Worm (Caenorhabditis elegans) whole organism, L1 larva: ENCODE data around the gene srt-35.
A peak's percentile ranks its signal among the peaks of the same experiment; 100 is the strongest.

Source experiments
- C34B4.2 ChIP-seq: sonication (generic microtip); optimal IDR thresholded peaks from 2 replicates; lab custom pipeline; 2017; ENCODE audit warnings: mild to moderate bottlenecking, missing genetic modification characterization, missing compliant biosample characterization
- blmp-1 ChIP-seq: fragments of 150-350 bp; optimal IDR thresholded peaks from 2 replicates; lab custom pipeline; 2014; ENCODE audit warnings: missing biosample characterization, missing genetic modification characterization
- ceh-63 ChIP-seq: fragments of 200-800 bp; sonication (Bioruptor generic); optimal IDR thresholded peaks from 2 replicates; lab custom pipeline; 2018; ENCODE audit warnings: mild to moderate bottlenecking, missing genetic modification characterization, missing compliant biosample characterization
- ceh-88 ChIP-seq: fragments of 200-800 bp; sonication (Bioruptor generic); IDR thresholded peaks from 2 replicates; pipeline ENCODE4 v1.3.6; 2022; ENCODE audit warnings: missing genetic modification characterization, missing compliant biosample characterization
- ceh-90 ChIP-seq: sonication (generic microtip); optimal IDR thresholded peaks from 2 replicates; lab custom pipeline; 2016; ENCODE audit warnings: missing genetic modification characterization, missing compliant biosample characterization
- dsc-1 ChIP-seq: sonication (generic microtip); optimal IDR thresholded peaks from 2 replicates; lab custom pipeline; 2016; ENCODE audit warnings: mild to moderate bottlenecking, missing genetic modification characterization, missing compliant biosample characterization
- efl-1 ChIP-seq, 4 experiments: fragments of 150-350 bp; optimal IDR thresholded peaks in 3 of 4; peaks in 1 of 4; 1 replicate in 1 of 4; 2 replicates in 3 of 4; lab custom pipeline; 2014; ENCODE audit warnings: missing biosample characterization in 2 of 4, missing genetic modification characterization in 2 of 4, missing genetic modification reagents in 2 of 4
- efl-3 ChIP-seq: fragments of 200-800 bp; sonication (Bioruptor generic); optimal IDR thresholded peaks from 2 replicates; lab custom pipeline; 2018; ENCODE audit warnings: mild to moderate bottlenecking, missing genetic modification characterization, missing compliant biosample characterization
- egl-13 ChIP-seq: sonication (generic microtip); optimal IDR thresholded peaks from 2 replicates; lab custom pipeline; 2016; ENCODE audit warnings: missing genotype, missing genetic modification reagents, missing genetic modification characterization, missing compliant biosample characterization
- egl-27 ChIP-seq, 2 experiments: fragments of 150-350 bp in 1 of 2; sonication (generic microtip); optimal IDR thresholded peaks; 3 replicates each; lab custom pipeline; 2017 to 2018; ENCODE audit warnings: missing biosample characterization in 2 of 2, missing genetic modification characterization in 2 of 2, missing genetic modification reagents in 2 of 2
- ets-5 ChIP-seq: fragments of 200-800 bp; sonication (Bioruptor generic); IDR thresholded peaks from 2 replicates; pipeline ENCODE4 v1.3.6; 2022; ENCODE audit warnings: missing genetic modification characterization, missing compliant biosample characterization
- fkh-10 ChIP-seq: sonication (generic microtip); optimal IDR thresholded peaks from 2 replicates; lab custom pipeline; 2017; ENCODE audit warnings: missing biosample characterization, missing genetic modification reagents, missing genetic modification characterization
- fkh-4 ChIP-seq: sonication (generic microtip); optimal IDR thresholded peaks from 2 replicates; lab custom pipeline; 2016; ENCODE audit warnings: missing compliant biosample characterization, missing genetic modification characterization, borderline replicate concordance
- fkh-8 ChIP-seq: sonication (generic microtip); optimal IDR thresholded peaks from 2 replicates; lab custom pipeline; 2016; ENCODE audit warnings: mild to moderate bottlenecking, missing genetic modification characterization, missing compliant biosample characterization
- hlh-4 ChIP-seq: sonication (generic microtip); optimal IDR thresholded peaks from 2 replicates; lab custom pipeline; 2016; ENCODE audit warnings: mild to moderate bottlenecking, missing genetic modification characterization, missing compliant biosample characterization
- isw-1 ChIP-seq: fragments of 200-800 bp; sonication (Bioruptor generic); IDR thresholded peaks from 2 replicates; pipeline ENCODE4 v1.3.6; 2022; ENCODE audit warnings: missing genetic modification characterization, missing compliant biosample characterization
- lin-13 ChIP-seq: fragments of 150-350 bp; optimal IDR thresholded peaks from 2 replicates; lab custom pipeline; 2014; ENCODE audit warnings: missing biosample characterization, missing genetic modification reagents, missing genetic modification characterization
- lin-39 ChIP-seq: fragments of 150-350 bp; optimal IDR thresholded peaks from 2 replicates; lab custom pipeline; 2014; ENCODE audit warnings: missing biosample characterization, missing genetic modification reagents, missing genetic modification characterization
- lir-3 ChIP-seq: sonication (generic microtip); optimal IDR thresholded peaks from 2 replicates; lab custom pipeline; 2016; ENCODE audit warnings: mild to moderate bottlenecking, missing genetic modification characterization, moderate library complexity, missing compliant biosample characterization; ENCODE audit not compliant: poor library complexity
- mab-9 ChIP-seq: fragments of 200-800 bp; sonication (Bioruptor generic); IDR thresholded peaks from 2 replicates; pipeline ENCODE4 v1.3.6; 2022; ENCODE audit warnings: missing genetic modification reagents, missing genetic modification characterization, missing compliant biosample characterization
- nhr-12 ChIP-seq: sonication (generic microtip); optimal IDR thresholded peaks from 2 replicates; lab custom pipeline; 2017; ENCODE audit warnings: missing biosample characterization, missing genetic modification characterization
- nhr-28 ChIP-seq: fragments of 150-350 bp; optimal IDR thresholded peaks from 2 replicates; lab custom pipeline; 2014; ENCODE audit warnings: missing biosample characterization, missing genetic modification characterization
- nhr-71 ChIP-seq: sonication (generic microtip); optimal IDR thresholded peaks from 2 replicates; lab custom pipeline; 2016; ENCODE audit warnings: mild to moderate bottlenecking, missing genetic modification characterization, moderate library complexity, missing compliant biosample characterization
- nhr-77 ChIP-seq: fragments of 150-350 bp; optimal IDR thresholded peaks from 2 replicates; lab custom pipeline; 2014; ENCODE audit warnings: missing biosample characterization, missing genetic modification characterization
- pag-3 ChIP-seq: sonication (generic microtip); optimal IDR thresholded peaks from 2 replicates; lab custom pipeline; 2017; ENCODE audit warnings: missing genetic modification characterization, mild to moderate bottlenecking, missing compliant biosample characterization, antibody characterized with exemption, borderline replicate concordance; ENCODE audit not compliant: insufficient read depth
- pax-3 ChIP-seq: fragments of 200-800 bp; sonication (Bioruptor generic); optimal IDR thresholded peaks from 2 replicates; lab custom pipeline; 2018; ENCODE audit warnings: mild to moderate bottlenecking, missing genetic modification characterization, moderate library complexity, missing compliant biosample characterization
- sptf-1 ChIP-seq: fragments of 150-350 bp; optimal IDR thresholded peaks from 2 replicates; lab custom pipeline; 2014; ENCODE audit warnings: missing biosample characterization, missing genetic modification characterization
- sup-37 ChIP-seq: fragments of 200-800 bp; sonication (Bioruptor generic); optimal IDR thresholded peaks from 2 replicates; lab custom pipeline; 2018; ENCODE audit warnings: mild to moderate bottlenecking, missing genetic modification characterization, missing compliant biosample characterization
- tlp-1 ChIP-seq: fragments of 150-350 bp; optimal IDR thresholded peaks from 2 replicates; lab custom pipeline; 2014; ENCODE audit warnings: missing biosample characterization, missing genetic modification characterization
- unc-130 ChIP-seq: fragments of 150-350 bp; optimal IDR thresholded peaks from 2 replicates; lab custom pipeline; 2017; ENCODE audit warnings: missing biosample characterization, missing genetic modification characterization, inconsistent platforms
- unc-30 ChIP-seq: sonication (generic microtip); optimal IDR thresholded peaks from 2 replicates; lab custom pipeline; 2017; ENCODE audit warnings: missing biosample characterization, missing genetic modification characterization
- unc-62 ChIP-seq: fragments of 150-350 bp; optimal IDR thresholded peaks from 2 replicates; lab custom pipeline; 2014; ENCODE audit warnings: missing biosample characterization, missing genetic modification reagents, missing genetic modification characterization
- unc-98 ChIP-seq: fragments of 200-800 bp; sonication (Bioruptor generic); IDR thresholded peaks from 2 replicates; pipeline ENCODE4 v1.3.6; 2022; ENCODE audit warnings: missing genetic modification characterization, missing compliant biosample characterization
- zag-1 ChIP-seq: fragments of 150-350 bp; optimal IDR thresholded peaks from 2 replicates; lab custom pipeline; 2014; ENCODE audit warnings: missing biosample characterization, missing genetic modification characterization
- ztf-4 ChIP-seq: fragments of 150-350 bp; optimal IDR thresholded peaks from 2 replicates; lab custom pipeline; 2014; ENCODE audit warnings: missing biosample characterization, missing genetic modification characterization

Gene srt-35

DNA sequence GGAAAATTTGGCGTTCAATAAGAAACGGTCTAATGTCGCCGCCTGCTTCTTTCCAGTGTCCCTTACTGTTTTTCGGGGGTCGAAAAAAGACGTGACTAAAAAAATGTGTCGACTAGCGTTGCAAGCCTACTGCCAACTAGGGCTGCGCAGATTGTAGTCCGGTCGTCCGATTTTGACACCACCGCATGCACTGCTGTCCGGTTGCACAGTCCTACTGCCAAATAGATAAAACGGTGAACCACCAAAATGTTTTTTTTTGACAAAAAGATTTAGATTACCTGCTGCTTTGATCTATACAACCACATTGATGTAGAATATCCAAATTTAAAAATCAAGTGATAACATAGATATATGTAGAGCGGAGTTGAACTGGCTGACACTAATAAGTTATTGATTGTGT lies 16.1 kb downstream of the srt-35 start:
- TF ChIP-seq efl-1 (optimal IDR thresholded peaks at IDR 0.05; lab: Kevin White, UChicago) (no peak), efl-1 (GFP tag; optimal IDR thresholded peaks at IDR 0.05 in 1 of 2; lab: Kevin White, UChicago) (peak in 1 of 2 experiments; percentile 13), nhr-71 (tag; lab: Kevin White, UChicago) (no peak)

DNA sequence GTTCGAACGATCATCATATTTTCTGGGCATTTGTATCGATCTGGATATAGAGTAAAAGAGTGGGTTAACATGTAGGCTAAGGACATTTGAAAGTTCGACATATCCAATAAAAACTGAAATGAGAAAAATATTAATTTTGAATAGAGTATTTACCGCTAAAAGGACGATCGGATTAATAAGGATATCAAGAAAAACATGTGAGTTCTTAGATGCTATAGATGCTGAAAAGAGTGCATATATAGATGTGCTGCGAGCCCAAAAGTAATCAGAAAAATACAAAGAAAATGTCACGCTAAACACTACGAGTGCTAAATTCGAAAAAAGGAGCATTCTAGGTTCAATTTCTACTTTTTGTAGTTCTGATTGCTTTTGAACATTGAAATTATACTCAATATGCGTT lies 22.0 kb downstream of the srt-35 start, which contains the start of gene srt-12:
Gene srt-12, minus strand, starts transcription at position 101 of the 400 bp plus-strand sequence.
- TF ChIP-seq mab-9 (GFP tag; lab: Robert Waterston, UW) (no peak), tlp-1 (tag; lab: Kevin White, UChicago) (no peak), sptf-1 (tag; lab: Kevin White, UChicago) (no peak), pax-3 (tag; lab: Kevin White, UChicago) (no peak), efl-3 (GFP tag; lab: Kevin White, UChicago) (no peak), sup-37 (GFP tag; lab: Kevin White, UChicago) (no peak), ceh-90 (tag; lab: Kevin White, UChicago) (no peak), egl-13 (no peak), blmp-1 (tag; lab: Kevin White, UChicago) (no peak)
- TF ChIP-seq, all 84 proteins: peak for 0

DNA sequence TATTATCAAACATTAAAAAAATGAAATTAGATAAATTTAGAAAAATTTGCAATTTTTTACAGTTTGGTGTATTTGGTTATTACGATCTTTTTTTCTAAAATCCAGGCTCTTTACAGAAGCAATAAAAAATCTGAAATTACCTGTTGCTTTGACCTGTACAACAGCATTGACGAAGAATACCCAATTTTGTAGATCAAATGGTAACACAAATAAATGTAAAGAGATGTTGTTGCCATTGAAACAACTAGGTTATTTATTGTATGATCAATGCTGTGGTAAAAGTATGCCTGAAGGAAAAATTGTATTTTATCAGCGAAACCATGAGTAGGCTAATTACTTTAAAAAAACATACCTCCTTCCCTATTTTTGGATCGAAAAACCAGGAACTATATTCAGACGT lies 22.9 kb downstream of the srt-35 start:
- TF ChIP-seq unc-98 (no peak), lin-13 (GFP tag; lab: Kevin White, UChicago) (no peak), unc-130 (tag; lab: Kevin White, UChicago) (no peak), lin-39 (tag; lab: Kevin White, UChicago) (no peak), fkh-4 (tag; lab: Kevin White, UChicago) (no peak), ceh-63 (GFP tag; lab: Kevin White, UChicago) (no peak), isw-1 (GFP tag; lab: Robert Waterston, UW) (no peak), ceh-90 (tag; lab: Kevin White, UChicago) (no peak), nhr-12 (tag; lab: Kevin White, UChicago) (no peak), unc-62 (GFP tag; lab: Kevin White, UChicago) (no peak), nhr-77 (tag; lab: Kevin White, UChicago) (no peak), unc-30 (tag; lab: Kevin White, UChicago) (no peak)

DNA sequence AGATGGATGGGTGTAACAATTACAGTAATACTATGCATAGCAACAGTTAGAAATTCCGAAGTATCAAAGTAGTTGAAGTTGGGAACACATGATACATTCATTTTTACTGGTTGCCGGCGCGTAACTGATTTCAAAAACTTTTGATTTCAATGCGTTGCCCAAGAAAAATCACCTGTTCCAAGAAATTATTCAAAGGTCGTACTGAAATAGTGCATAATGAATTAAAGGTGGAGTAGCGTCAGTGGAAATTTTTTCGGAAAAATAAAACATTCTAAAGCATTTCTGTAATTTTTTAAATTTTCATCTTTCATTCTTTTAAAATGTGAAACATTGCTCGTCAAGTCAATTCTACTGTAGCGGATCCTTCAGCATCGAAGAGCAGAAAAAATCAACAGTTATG lies 24.1 kb downstream of the srt-35 start, which contains the start of gene srh-204:
Gene srh-204, minus strand, starts transcription at position 101 of the 400 bp plus-strand sequence.
- no peak for TF ChIP-seq pax-3 (tag; lab: Kevin White, UChicago)
- peak; percentile 66 for TF ChIP-seq hlh-4 (tag; lab: Kevin White, UChicago)
- TF ChIP-seq nhr-28 (tag; lab: Kevin White, UChicago): no peak

DNA sequence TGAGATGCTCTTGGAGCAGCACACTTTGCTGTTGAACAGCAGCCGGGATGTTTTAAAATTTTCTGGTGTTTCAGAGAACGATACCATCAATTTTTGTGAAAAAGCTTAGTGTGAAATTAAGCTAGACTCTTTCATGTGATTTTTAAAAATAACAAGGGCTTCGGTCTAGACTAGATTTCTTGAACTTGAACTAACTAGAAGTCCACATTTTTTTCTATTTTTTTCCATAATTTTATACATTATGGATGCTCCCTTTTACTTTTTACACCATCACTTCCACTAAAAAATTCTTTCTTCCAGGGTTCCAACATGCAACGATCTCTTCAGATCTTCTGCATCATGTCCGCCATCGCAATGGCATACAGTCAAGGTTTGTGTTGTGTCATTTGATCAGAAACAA lies 28.3 kb downstream of the srt-35 start, which contains the start of gene nlp-13:
Gene nlp-13, plus strand, starts transcription at position 301 of the 400 bp plus-strand sequence.
- no peak for TF ChIP-seq egl-27 (tag; optimal IDR thresholded peaks at IDR 0.05; lab: Kevin White, UChicago)
- TF ChIP-seq dsc-1 (tag; lab: Kevin White, UChicago): no peak
- TF ChIP-seq lin-13 (GFP tag; lab: Kevin White, UChicago): no peak
- TF ChIP-seq ceh-88 (GFP tag; lab: Robert Waterston, UW): no peak
- TF ChIP-seq pag-3: no peak
- TF ChIP-seq zag-1 (tag; lab: Kevin White, UChicago): no peak
- TF ChIP-seq lir-3 (tag; lab: Kevin White, UChicago): no peak
- TF ChIP-seq fkh-10 (GFP tag; lab: Kevin White, UChicago): no peak
- TF ChIP-seq fkh-8: no peak
- no peak for TF ChIP-seq ztf-4 (tag; lab: Kevin White, UChicago)
- TF ChIP-seq unc-62 (GFP tag; lab: Kevin White, UChicago): no peak
- TF ChIP-seq C34B4.2 (tag; lab: Kevin White, UChicago): no peak
- TF ChIP-seq ets-5: no peak
